Fruit fly (Drosophila melanogaster) whole organism, embryonic: ENCODE data around the gene CG17855.

Experiments used
- Adf1 ChIP-seq: fragments of 200-800 bp; sonication (Bioruptor generic); IDR thresholded peaks from 2 replicates; pipeline ENCODE4 v1.3.6; 2022; ENCODE audit warnings: missing biosample characterization, missing genetic modification characterization
- Antp ChIP-seq: fragments of 200-800 bp; sonication (Bioruptor generic); optimal IDR thresholded peaks from 3 replicates; lab custom pipeline; 2016; ENCODE audit warnings: missing biosample characterization, missing genetic modification characterization
- BEAF-32 ChIP-seq: fragments of 200-800 bp; sonication (Bioruptor generic); optimal IDR thresholded peaks from 3 replicates; lab custom pipeline; 2017; ENCODE audit warnings: missing biosample characterization, missing genetic modification characterization, mild to moderate bottlenecking, moderate library complexity, missing genetic modification reagents
- CG10366 ChIP-seq: fragments of 200-800 bp; sonication (Bioruptor generic); IDR thresholded peaks from 2 replicates; pipeline ENCODE4 v1.3.6; 2022; ENCODE audit warnings: missing biosample characterization, missing genetic modification characterization
- CG10565 ChIP-seq: fragments of 200-800 bp; sonication (Bioruptor generic); optimal IDR thresholded peaks from 3 replicates; lab custom pipeline; 2016; ENCODE audit warnings: missing biosample characterization, mild to moderate bottlenecking, missing genetic modification characterization
- CG11085 ChIP-seq: fragments of 200-800 bp; sonication (Bioruptor generic); IDR thresholded peaks from 2 replicates; pipeline ENCODE4 v1.3.6; 2022; ENCODE audit warnings: missing biosample characterization, missing genetic modification characterization
- CG12071 ChIP-seq: fragments of 200-800 bp; sonication (Bioruptor generic); optimal IDR thresholded peaks from 3 replicates; lab custom pipeline; 2018; ENCODE audit warnings: missing biosample characterization, mild to moderate bottlenecking, missing genetic modification characterization
- CG12155 ChIP-seq: fragments of 200-800 bp; sonication (Bioruptor generic); optimal IDR thresholded peaks from 3 replicates; lab custom pipeline; 2016; ENCODE audit warnings: missing biosample characterization, missing genetic modification characterization
- CG12299 ChIP-seq: fragments of 200-800 bp; sonication (Bioruptor generic); optimal IDR thresholded peaks from 2 replicates; lab custom pipeline; 2018; ENCODE audit warnings: missing biosample characterization, mild to moderate bottlenecking, missing genetic modification characterization
- CG1233 ChIP-seq: fragments of 200-800 bp; sonication (Bioruptor generic); optimal IDR thresholded peaks from 4 replicates; lab custom pipeline; 2018; ENCODE audit warnings: missing biosample characterization, mild to moderate bottlenecking, missing genetic modification characterization
- CG13424 ChIP-seq: fragments of 200-800 bp; sonication (Bioruptor generic); optimal IDR thresholded peaks from 2 replicates; lab custom pipeline; 2019; ENCODE audit warnings: missing biosample characterization, mild to moderate bottlenecking, missing genetic modification characterization, moderate library complexity
- CG14050 ChIP-seq: fragments of 200-800 bp; sonication (Bioruptor generic); IDR thresholded peaks from 3 replicates; pipeline ENCODE4 v1.3.6; 2022; ENCODE audit warnings: missing biosample characterization, missing genetic modification characterization
- CG14965 ChIP-seq: fragments of 200-800 bp; sonication (Bioruptor generic); optimal IDR thresholded peaks from 2 replicates; lab custom pipeline; 2016; ENCODE audit warnings: missing biosample characterization, missing genetic modification characterization, borderline replicate concordance
- CG15269 ChIP-seq: fragments of 200-800 bp; sonication (Bioruptor generic); optimal IDR thresholded peaks from 2 replicates; lab custom pipeline; 2018; ENCODE audit warnings: missing biosample characterization, mild to moderate bottlenecking, missing genetic modification characterization, moderate library complexity
- CG16779 ChIP-seq: fragments of 200-800 bp; sonication (Bioruptor generic); IDR thresholded peaks from 2 replicates; pipeline ENCODE4 v1.3.6; 2022; ENCODE audit warnings: missing biosample characterization, missing genetic modification characterization
- CG17912 ChIP-seq: fragments of 200-800 bp; sonication (Bioruptor generic); optimal IDR thresholded peaks from 2 replicates; lab custom pipeline; 2018; ENCODE audit warnings: missing biosample characterization, mild to moderate bottlenecking, missing genetic modification characterization
- CG1832 ChIP-seq: fragments of 200-800 bp; sonication (Bioruptor generic); optimal IDR thresholded peaks from 2 replicates; lab custom pipeline; 2017; ENCODE audit warnings: missing biosample characterization, mild to moderate bottlenecking, missing genetic modification characterization, inconsistent platforms
- CG18764 ChIP-seq: fragments of 200-800 bp; sonication (Bioruptor generic); optimal IDR thresholded peaks from 3 replicates; lab custom pipeline; 2016; ENCODE audit warnings: missing biosample characterization, missing genetic modification characterization
- CG31224 ChIP-seq: fragments of 200-800 bp; sonication (Bioruptor generic); IDR thresholded peaks from 2 replicates; pipeline ENCODE4 v1.3.6; 2022; ENCODE audit warnings: missing biosample characterization, missing genetic modification characterization
- CG3847 ChIP-seq: fragments of 200-800 bp; sonication (Bioruptor generic); IDR thresholded peaks from 2 replicates; pipeline ENCODE4 v1.3.6; 2022; ENCODE audit warnings: missing biosample characterization, missing genetic modification characterization
- CG4730 ChIP-seq: fragments of 200-800 bp; sonication (Bioruptor generic); IDR thresholded peaks from 2 replicates; pipeline ENCODE4 v1.3.6; 2022; ENCODE audit warnings: missing biosample characterization, missing genetic modification characterization
- CG4820 ChIP-seq: fragments of 200-800 bp; sonication (Bioruptor generic); optimal IDR thresholded peaks from 3 replicates; lab custom pipeline; 2016; ENCODE audit warnings: missing biosample characterization, missing genetic modification characterization
- CG5180 ChIP-seq: fragments of 200-800 bp; sonication (Bioruptor generic); optimal IDR thresholded peaks from 3 replicates; lab custom pipeline; 2017; ENCODE audit warnings: missing biosample characterization, missing genetic modification characterization, mild to moderate bottlenecking, moderate library complexity, missing genetic modification reagents
- CG7963 ChIP-seq: fragments of 200-800 bp; sonication (Bioruptor generic); IDR thresholded peaks from 3 replicates; pipeline ENCODE4 v1.3.6; 2022; ENCODE audit warnings: missing biosample characterization, missing genetic modification characterization; ENCODE audit not compliant: partially characterized antibody
- CG8478 ChIP-seq: fragments of >200 bp; optimal IDR thresholded peaks from 2 replicates; lab custom pipeline; 2018
- Chrac-16 ChIP-seq: fragments of 200-800 bp; sonication (Bioruptor generic); optimal IDR thresholded peaks from 3 replicates; lab custom pipeline; 2016; ENCODE audit warnings: missing biosample characterization, missing genetic modification characterization
- Dip2 ChIP-seq: fragments of 200-800 bp; sonication (Bioruptor generic); IDR thresholded peaks from 2 replicates; pipeline ENCODE4 v1.3.6; 2022; ENCODE audit warnings: missing biosample characterization, missing genetic modification characterization
- Gug ChIP-seq: fragments of 200-800 bp; sonication (Bioruptor generic); IDR thresholded peaks from 4 replicates; pipeline ENCODE4 v1.3.6; 2022; ENCODE audit warnings: missing biosample characterization, missing genetic modification characterization
- Hmr ChIP-seq: fragments of 200-800 bp; sonication (Bioruptor generic); optimal IDR thresholded peaks from 3 replicates; lab custom pipeline; 2017; ENCODE audit warnings: mild to moderate bottlenecking, missing biosample characterization, missing genetic modification reagents, missing genetic modification characterization
- Lpt ChIP-seq: fragments of >200 bp; optimal IDR thresholded peaks from 2 replicates; lab custom pipeline; 2018; ENCODE audit warnings: missing biosample characterization, missing genetic modification characterization
- Med ChIP-seq: fragments of 200-800 bp; sonication (Bioruptor generic); peaks from one replicate; lab custom pipeline; 2016; ENCODE audit warnings: missing biosample characterization, missing genetic modification characterization, mild to moderate bottlenecking, inconsistent platforms, moderate library complexity
- NFAT ChIP-seq: fragments of 200-800 bp; sonication (Bioruptor generic); IDR thresholded peaks from 2 replicates; pipeline ENCODE4 v1.3.6; 2022; ENCODE audit warnings: missing biosample characterization, missing genetic modification characterization
- chn ChIP-seq: fragments of 200-800 bp; sonication (Bioruptor generic); optimal IDR thresholded peaks from 2 replicates; lab custom pipeline; 2016; ENCODE audit warnings: missing biosample characterization, missing genetic modification characterization
- crp ChIP-seq, 2 experiments: fragments of 200-800 bp; sonication (Bioruptor generic); optimal IDR thresholded peaks; 2 replicates in 1 of 2; 3 replicates in 1 of 2; lab custom pipeline; 2017; ENCODE audit warnings: missing biosample characterization in 2 of 2, missing genetic modification characterization in 2 of 2, mild to moderate bottlenecking in 1 of 2, moderate library complexity in 1 of 2
- cwo ChIP-seq: fragments of 200-800 bp; sonication (Bioruptor generic); optimal IDR thresholded peaks from 3 replicates; lab custom pipeline; 2017; ENCODE audit warnings: missing biosample characterization, missing genetic modification characterization, mild to moderate bottlenecking, moderate library complexity, missing genetic modification reagents
- dati ChIP-seq: fragments of 200-800 bp; sonication (Bioruptor generic); IDR thresholded peaks from 2 replicates; pipeline ENCODE4 v1.3.6; 2022; ENCODE audit warnings: missing biosample characterization, missing genetic modification characterization
- fu2 ChIP-seq: fragments of 200-800 bp; sonication (Bioruptor generic); optimal IDR thresholded peaks from 2 replicates; lab custom pipeline; 2016; ENCODE audit warnings: missing biosample characterization, missing genetic modification characterization
- gcm2 ChIP-seq: fragments of 200-800 bp; sonication (Bioruptor generic); optimal IDR thresholded peaks from 2 replicates; lab custom pipeline; 2016; ENCODE audit warnings: missing biosample characterization, missing genetic modification characterization
- grau ChIP-seq: fragments of 200-800 bp; optimal IDR thresholded peaks from 3 replicates; lab custom pipeline; 2019; ENCODE audit warnings: missing biosample characterization, mild to moderate bottlenecking, missing genetic modification characterization, moderate library complexity
- her ChIP-seq: fragments of 200-800 bp; sonication (Bioruptor generic); optimal IDR thresholded peaks from 2 replicates; lab custom pipeline; 2016; ENCODE audit warnings: missing biosample characterization, missing genetic modification characterization
- lilli ChIP-seq: fragments of 200-800 bp; sonication (Bioruptor generic); optimal IDR thresholded peaks from 3 replicates; lab custom pipeline; 2016; ENCODE audit warnings: missing biosample characterization, missing genetic modification characterization
- nmo ChIP-seq: fragments of 200-800 bp; sonication (Bioruptor generic); optimal IDR thresholded peaks from 2 replicates; lab custom pipeline; 2018; ENCODE audit warnings: missing biosample characterization, mild to moderate bottlenecking, missing genetic modification characterization, moderate library complexity
- pan ChIP-seq, 4 experiments: fragments of >200 bp in 3 of 4; fragments of 200-800 bp in 1 of 4; sonication (Bioruptor generic) in 1 of 4; optimal IDR thresholded peaks in 3 of 4; IDR thresholded peaks in 1 of 4; 2 replicates each; pipeline versions ENCODE4 v1.3.6 to Lab custom; 2017 to 2022; ENCODE audit warnings: missing biosample characterization in 2 of 4, missing genetic modification characterization in 2 of 4, mixed read lengths in 1 of 4
- pfk ChIP-seq: fragments of 200-800 bp; sonication (Bioruptor generic); optimal IDR thresholded peaks from 2 replicates; lab custom pipeline; 2018; ENCODE audit warnings: missing biosample characterization, mild to moderate bottlenecking, missing genetic modification characterization, moderate library complexity
- pum ChIP-seq: fragments of 200-800 bp; sonication (Bioruptor generic); optimal IDR thresholded peaks from 2 replicates; lab custom pipeline; 2016; ENCODE audit warnings: missing biosample characterization, missing genetic modification characterization
- schlank ChIP-seq: fragments of 200-800 bp; sonication (Bioruptor generic); optimal IDR thresholded peaks from 2 replicates; lab custom pipeline; 2018; ENCODE audit warnings: missing biosample characterization, mild to moderate bottlenecking, missing genetic modification characterization
- sens ChIP-seq: fragments of 200-800 bp; sonication (Bioruptor generic); peaks from one replicate; lab custom pipeline; 2016; ENCODE audit warnings: missing biosample characterization, missing genetic modification characterization
- tna ChIP-seq: fragments of 200-800 bp; sonication (Bioruptor generic); IDR thresholded peaks from 2 replicates; pipeline ENCODE4 v1.3.6; 2022; ENCODE audit warnings: missing biosample characterization, missing genetic modification characterization; ENCODE audit not compliant: partially characterized antibody

The CG17855 gene

dm6 chr2L:9569588-9570434 is 29.5 kb downstream of the CG17855 start (continued):
- TF ChIP-seq CG4820 (peak; percentile 94), dati (GFP tag; lab: Robert Waterston, UW) (peak; percentile 67; the same call in 1 of the 2 replicates), CG1233 (peak; percentile 97), CG4730 (GFP tag; lab: Robert Waterston, UW) (peak; percentile 74), BEAF-32 (GFP tag; lab: Kevin White, UChicago) (peak; percentile 19), tna (0 out of 2 replicates have a peak, but pooled peaks have one; percentile 22), CG10366 (GFP tag; lab: Robert Waterston, UW) (peak; percentile 85), pum (GFP tag; lab: Kevin White, UChicago) (peak; percentile 56), Antp (GFP tag; lab: Kevin White, UChicago) (peak; percentile 80), Dip2 (GFP tag; lab: Robert Waterston, UW) (peak; percentile 35; the same call in 1 of the 2 replicates), gcm2 (GFP tag; lab: Kevin White, UChicago) (peak; percentile 97), her (GFP tag; lab: Kevin White, UChicago) (peak; percentile 74), CG16779 (GFP tag; lab: Robert Waterston, UW) (peak; percentile 51; the same call in 1 of the 2 replicates), NFAT (GFP tag; lab: Robert Waterston, UW) (peak; percentile 69), Chrac-16 (GFP tag; lab: Kevin White, UChicago) (peak; percentile 95), CG10565 (GFP tag; lab: Kevin White, UChicago) (peak; percentile 72), CG3847 (GFP tag; lab: Robert Waterston, UW) (peak; percentile 88), CG13424 (peak; percentile 96), grau (tag; lab: Kevin White, UChicago) (peak; percentile 97), chn (peak; percentile 80), CG11085 (GFP tag; lab: Robert Waterston, UW) (peak; percentile 78), pan (optimal IDR thresholded peaks at IDR 0.05; lab: Kevin White, UChicago) (no peak), pan (GFP tag; optimal IDR thresholded peaks at IDR 0.05 in 1 of 2, IDR thresholded peaks at IDR 0.05 in 1 of 2) (peak in 1 of 2 experiments; percentile 93), fu2 (GFP tag; lab: Kevin White, UChicago) (peak; percentile 64), CG31224 (GFP tag; lab: Robert Waterston, UW) (peak; percentile 82), Hmr (GFP tag; lab: Kevin White, UChicago) (peak; percentile 98), CG7963 (no peak), CG12155 (GFP tag; lab: Kevin White, UChicago) (peak; percentile 92), Adf1 (GFP tag; lab: Robert Waterston, UW) (peak; percentile 45; the same call in 1 of the 2 replicates), Med (GFP tag; lab: Kevin White, UChicago) (peak; percentile 96), CG15269 (tag; lab: Kevin White, UChicago) (peak; percentile 98), CG12299 (peak; percentile 95), Gug (peak; percentile 77; the same call in 3 of the 4 replicates), CG1832 (GFP tag; lab: Kevin White, UChicago) (no peak), CG5180 (GFP tag; lab: Kevin White, UChicago) (peak; percentile 89), CG8478 (no peak), CG18764 (GFP tag; lab: Kevin White, UChicago) (peak; percentile 92), nmo (peak; percentile 98), CG12071 (peak; percentile 82), pfk (GFP tag; lab: Kevin White, UChicago) (no peak), CG14965 (no peak), crp (GFP tag; optimal IDR thresholded peaks at IDR 0.05; lab: Kevin White, UChicago) (peak; percentile 9 to 64), lilli (GFP tag; lab: Kevin White, UChicago) (peak; percentile 95), Lpt (GFP tag; lab: Kevin White, UChicago) (no peak), cwo (peak; percentile 98), schlank (tag; lab: Kevin White, UChicago) (peak; percentile 83), sens (peak; percentile 96), CG14050 (GFP tag; lab: Robert Waterston, UW) (peak; percentile 79), CG17912 (GFP tag; lab: Kevin White, UChicago) (peak; percentile 58)
